Worm (Caenorhabditis elegans): Measurements from ENCODE around the gene W09H1.4.

Gene W09H1.4

ce11 chrII:13183228-13183755, at the start of gene W09H1.4, which contains the start of gene his-73:
TSS of gene W09H1.4 (plus strand) at chrII:13183528.
TSS of gene his-73 (plus strand) at chrII:13183705.
- TF ChIP-seq ztf-16 (tag; optimal IDR thresholded peaks at IDR 0.05) (no peak), nhr-232 (tag; optimal IDR thresholded peaks at IDR 0.05) (no peak), ceh-22 (tag; optimal IDR thresholded peaks at IDR 0.05) (no peak), dmd-4 (tag; optimal IDR thresholded peaks at IDR 0.05; ENCODE audit: borderline replicate concordance) (no peak), sox-4 (tag; optimal IDR thresholded peaks at IDR 0.05) (no peak), hlh-8 (tag; optimal IDR thresholded peaks at IDR 0.05) (no peak), F13H6.1 (tag; optimal IDR thresholded peaks at IDR 0.05) (no peak), hlh-13 (GFP tag; optimal IDR thresholded peaks at IDR 0.05) (no peak), rnt-1 (tag; optimal IDR thresholded peaks at IDR 0.05) (no peak), hlh-15 (tag; optimal IDR thresholded peaks at IDR 0.05) (no peak), pag-3 (tag; optimal IDR thresholded peaks at IDR 0.05; ENCODE audit: borderline replicate concordance) (no peak)

DNA sequence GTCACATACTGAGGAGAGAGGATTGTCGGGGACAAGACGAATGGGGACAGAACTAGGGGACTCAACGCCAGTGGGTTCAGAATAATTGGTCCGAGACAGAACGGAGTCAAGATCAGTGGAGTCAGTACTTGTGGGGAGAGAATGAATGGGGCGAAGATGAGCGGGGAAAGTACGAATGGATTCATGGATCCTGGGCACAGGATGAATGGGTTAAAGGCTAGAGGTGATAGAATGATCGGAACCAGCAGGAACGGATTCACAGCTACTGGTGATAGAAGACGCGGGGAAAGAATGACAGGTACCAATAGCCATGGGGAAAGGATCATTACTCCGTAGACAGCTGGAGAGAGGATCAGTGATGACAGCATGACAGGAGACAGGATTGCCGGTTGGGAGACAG, 43.8 kb upstream of the W09H1.4 start:
- TF ChIP-seq eyg-1 (tag; optimal IDR thresholded peaks at IDR 0.05), result no peak
- no peak for TF ChIP-seq odd-2 (tag; optimal IDR thresholded peaks at IDR 0.05)
- TF ChIP-seq pat-9 (tag; optimal IDR thresholded peaks at IDR 0.05), result no peak

DNA sequence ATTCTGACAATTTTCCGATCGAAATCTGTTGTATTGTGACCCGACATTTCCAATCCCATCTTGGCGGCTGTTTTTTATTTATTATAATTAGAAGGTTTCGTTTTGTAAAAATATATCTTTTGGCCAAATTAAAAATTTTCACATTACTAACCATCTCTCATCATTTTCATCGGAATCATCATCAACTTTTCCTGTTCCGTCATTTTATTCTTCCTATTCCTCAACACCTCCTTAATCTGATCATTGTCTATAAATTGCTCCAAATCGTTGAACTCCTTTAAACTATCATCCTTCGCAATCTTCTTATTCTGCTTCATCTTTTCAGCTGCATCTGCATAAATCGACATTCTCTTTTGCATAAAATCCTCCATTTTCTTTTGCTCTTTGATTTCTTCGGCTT, 41.0 kb upstream of the W09H1.4 start:
- no peak for TF ChIP-seq ceh-48 (tag; optimal IDR thresholded peaks at IDR 0.05)
- TF ChIP-seq pqm-1 (tag; optimal IDR thresholded peaks at IDR 0.05), result no peak
- no peak for TF ChIP-seq mec-3 (tag; optimal IDR thresholded peaks at IDR 0.05; ENCODE audit: borderline replicate concordance)
- TF ChIP-seq hlh-8 (tag; optimal IDR thresholded peaks at IDR 0.05), result no peak
- no peak for TF ChIP-seq npax-4 (tag; optimal IDR thresholded peaks at IDR 0.05)
- no peak for TF ChIP-seq K09A11.1 (tag; optimal IDR thresholded peaks at IDR 0.05; ENCODE audit: insufficient read depth)

ce11 chrII:13145204-13145603, 38.1 kb upstream of the W09H1.4 start, which contains the start of gene mltn-1:
TSS of gene mltn-1 (minus strand) at chrII:13145225.
- TF ChIP-seq hlh-8 (tag; optimal IDR thresholded peaks at IDR 0.05) (no peak), madf-2 (tag; optimal IDR thresholded peaks at IDR 0.05) (no peak), Y22D7AL.16 (tag; optimal IDR thresholded peaks at IDR 0.05) (no peak), fkh-10 (GFP tag; optimal IDR thresholded peaks at IDR 0.05) (no peak), elt-2 (tag; optimal IDR thresholded peaks at IDR 0.05) (no peak), fkh-6 (tag; optimal IDR thresholded peaks at IDR 0.05) (no peak), sox-2 (GFP tag; IDR thresholded peaks at IDR 0.05) (no peak), hlh-15 (tag; optimal IDR thresholded peaks at IDR 0.05) (no peak), ceh-45 (GFP tag; IDR thresholded peaks at IDR 0.05) (no peak), rnt-1 (tag; optimal IDR thresholded peaks at IDR 0.05) (no peak), tbx-2 (tag; optimal IDR thresholded peaks at IDR 0.05) (no peak)

- no peak for TF ChIP-seq nhr-232 (tag; optimal IDR thresholded peaks at IDR 0.05)
- TF ChIP-seq zip-5 (tag; optimal IDR thresholded peaks at IDR 0.05), result no peak
- no peak for TF ChIP-seq sox-2 (GFP tag; IDR thresholded peaks at IDR 0.05)
- TF ChIP-seq ceh-22 (tag; optimal IDR thresholded peaks at IDR 0.05), result no peak
- TF ChIP-seq ceh-6 (GFP tag; optimal IDR thresholded peaks at IDR 0.05), result no peak
- TF ChIP-seq ceh-34 (tag; optimal IDR thresholded peaks at IDR 0.05), result no peak
- no peak for TF ChIP-seq che-1 (tag; optimal IDR thresholded peaks at IDR 0.05)
- TF ChIP-seq K09A11.1 (tag; optimal IDR thresholded peaks at IDR 0.05; ENCODE audit: insufficient read depth), result no peak
- no peak for TF ChIP-seq npax-4 (tag; optimal IDR thresholded peaks at IDR 0.05)
- TF ChIP-seq mec-3 (tag; optimal IDR thresholded peaks at IDR 0.05; ENCODE audit: borderline replicate concordance), result no peak
- no peak for TF ChIP-seq fkh-6 (tag; optimal IDR thresholded peaks at IDR 0.05)
- TF ChIP-seq fax-1 (tag; optimal IDR thresholded peaks at IDR 0.05), result no peak
- no peak for TF ChIP-seq dve-1 (tag; optimal IDR thresholded peaks at IDR 0.05)
- no peak for TF ChIP-seq hlh-30 (tag; optimal IDR thresholded peaks at IDR 0.05; ENCODE audit: insufficient read depth)
- TF ChIP-seq gmeb-2 (tag; optimal IDR thresholded peaks at IDR 0.05), result no peak
- no peak for TF ChIP-seq F13H6.1 (tag; optimal IDR thresholded peaks at IDR 0.05)
- no peak for TF ChIP-seq syd-9 (tag; optimal IDR thresholded peaks at IDR 0.05)
- no peak for TF ChIP-seq elt-2 (tag; optimal IDR thresholded peaks at IDR 0.05)
- no peak for TF ChIP-seq ceh-30 (tag; optimal IDR thresholded peaks at IDR 0.05)
- TF ChIP-seq C38D4.7 (GFP tag; optimal IDR thresholded peaks at IDR 0.05), result no peak
These were observed 35.1 kb upstream of the W09H1.4 start for ce11 chrII:13148247-13148646.

All from whole organism, late embryonic.